Worm (Caenorhabditis elegans): ENCODE results near the gene nhr-229.

- TF ChIP-seq daf-12 (tag; optimal IDR thresholded peaks at IDR 0.05), result no peak
- no peak for TF ChIP-seq zag-1 (tag; optimal IDR thresholded peaks at IDR 0.05)
- no peak for TF ChIP-seq mep-1 (tag; optimal IDR thresholded peaks at IDR 0.05)
- no peak for TF ChIP-seq T26A8.4 (GFP tag; IDR thresholded peaks at IDR 0.05)
- TF ChIP-seq unc-62 (GFP tag; optimal IDR thresholded peaks at IDR 0.05 in 1 of 2), result no peak
- TF ChIP-seq unc-62 (tag; optimal IDR thresholded peaks at IDR 0.05), result no peak
- no peak for TF ChIP-seq lir-3 (tag; optimal IDR thresholded peaks at IDR 0.05)
- no peak for TF ChIP-seq unc-39 (tag; optimal IDR thresholded peaks at IDR 0.05)
- TF ChIP-seq dmd-9 (GFP tag; IDR thresholded peaks at IDR 0.05), result no peak
These were observed 10.2 kb upstream of the nhr-229 start, which contains the start of gene Y116A8C.20 for ce11 chrIV:17040618-17041017.
